Fruit fly (Drosophila melanogaster) whole organism, prepupa: ENCODE data around the gene CG11504.

Experiments used
- CG6276 ChIP-seq: fragments of 200-800 bp; sonication (Bioruptor generic); optimal IDR thresholded peaks from 2 replicates; lab custom pipeline; 2017; ENCODE audit warnings: missing biosample characterization, mild to moderate bottlenecking, missing genetic modification characterization
- dac ChIP-seq: fragments of 200-800 bp; sonication (Bioruptor generic); optimal IDR thresholded peaks from 2 replicates; lab custom pipeline; 2017; ENCODE audit warnings: missing biosample characterization, mild to moderate bottlenecking, missing genetic modification characterization
- vri ChIP-seq: fragments of 200-800 bp; sonication (Bioruptor generic); optimal IDR thresholded peaks from 3 replicates; lab custom pipeline; 2016; ENCODE audit warnings: missing biosample characterization, mild to moderate bottlenecking, missing genetic modification characterization

DNA sequence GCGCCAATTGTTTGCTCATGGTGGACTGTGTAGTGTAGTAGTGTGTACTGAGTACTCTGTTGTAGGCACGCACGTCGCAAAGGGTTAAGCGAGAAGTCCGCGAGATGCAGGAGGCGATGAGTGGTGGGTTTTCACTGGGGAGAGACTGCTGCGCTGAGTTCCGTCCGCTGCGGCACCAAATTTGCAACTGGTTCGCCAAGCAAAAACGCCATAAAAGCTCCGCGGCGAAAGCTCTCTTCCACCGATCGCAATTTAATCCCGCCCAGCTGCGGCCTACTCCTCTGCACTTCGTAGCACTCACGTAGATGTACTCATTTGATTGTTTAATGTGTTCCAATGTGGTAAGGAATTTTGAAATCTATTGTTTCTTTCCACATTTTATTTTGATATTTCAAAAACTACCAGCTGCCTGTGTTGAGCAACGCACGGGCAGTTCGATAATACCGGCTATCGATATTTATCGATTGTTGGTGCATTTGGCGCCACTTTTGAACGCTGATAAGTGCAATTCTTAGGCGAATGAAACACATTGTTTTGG is 17.3 kb downstream of the CG11504 start, which contains the start of gene CG7920:
- TF ChIP-seq CG6276 (GFP tag; lab: Kevin White, UChicago) (peak; percentile 44), vri (GFP tag; lab: Kevin White, UChicago) (peak; percentile 71), dac (GFP tag; lab: Kevin White, UChicago) (no peak)
